Worm (Caenorhabditis elegans): ENCODE results near the gene F09E10.6.
A peak's percentile ranks its signal among the peaks of the same experiment; 100 is the strongest.

DNA sequence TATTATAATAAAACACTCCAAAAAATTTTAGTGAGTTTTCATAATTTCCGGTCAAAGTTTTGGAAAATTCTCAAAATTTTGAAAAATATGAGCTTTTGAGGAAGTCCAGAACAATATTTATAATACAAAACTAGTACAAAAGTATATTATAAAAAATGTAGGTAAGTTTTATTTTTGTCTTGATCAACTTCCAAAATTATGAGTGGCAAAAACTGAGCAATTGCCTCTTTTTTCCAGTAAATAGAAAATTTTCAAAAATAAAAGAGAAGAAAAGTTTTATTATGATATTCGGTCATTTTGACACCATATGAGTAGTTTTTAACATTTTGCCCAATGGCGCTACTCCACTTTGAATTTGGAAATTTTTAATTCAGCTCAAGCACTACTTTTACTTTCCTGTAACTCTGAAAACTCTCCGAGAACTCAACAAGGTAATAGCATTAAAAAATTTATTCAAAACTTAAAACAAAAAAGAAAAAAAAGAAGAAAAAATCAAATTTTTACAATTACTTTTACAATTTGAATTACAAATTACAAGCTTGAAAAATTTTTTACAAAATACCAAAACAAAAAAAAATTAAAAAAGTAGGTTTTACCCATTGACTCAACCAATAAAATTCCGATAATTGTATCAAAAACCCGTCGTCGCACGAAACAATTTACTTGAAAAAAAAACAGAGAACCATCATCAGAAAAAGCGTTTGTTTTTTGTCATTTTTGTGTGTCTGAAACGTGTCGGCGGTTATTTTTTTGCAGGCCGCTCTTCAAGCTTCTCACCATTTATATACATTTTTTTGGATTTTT, 6.4 kb upstream of the F09E10.6 start:
- TF ChIP-seq elt-3 (tag; optimal IDR thresholded peaks at IDR 0.05) (no peak), nhr-25 (tag; optimal IDR thresholded peaks at IDR 0.05) (no peak), ama-1 (optimal IDR thresholded peaks at IDR 0.05) (peak; percentile 94)

Measured in whole organism, L2 larva.